Worm (Caenorhabditis elegans): ENCODE measurements around the gene pptr-1.

DNA sequence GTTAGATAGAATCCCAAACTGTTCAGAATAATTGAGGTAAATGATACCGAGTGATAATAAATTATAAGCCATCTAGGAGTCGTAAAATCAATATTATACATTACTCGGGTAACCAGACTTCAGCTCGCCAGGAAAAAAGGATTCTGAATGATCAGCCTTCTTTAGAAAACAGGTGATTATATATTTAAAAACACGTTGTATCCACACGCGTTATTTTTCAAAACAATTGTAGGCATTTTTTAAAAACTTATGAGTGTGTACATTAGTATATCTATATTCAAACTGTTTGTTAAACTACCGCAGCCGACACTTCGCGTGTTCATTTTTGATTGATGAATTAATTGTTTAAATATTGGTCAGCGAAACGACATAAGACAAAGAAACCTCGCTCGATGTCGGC lies 30.9 kb downstream of the pptr-1 start, which contains the start of gene sri-65:
- TF ChIP-seq B0310.2 (tag; optimal IDR thresholded peaks at IDR 0.05) = no peak
- no peak for TF ChIP-seq flt-1 (GFP tag; IDR thresholded peaks at IDR 0.05)
- no peak for TF ChIP-seq ama-1 (optimal IDR thresholded peaks at IDR 0.05)
- no peak for TF ChIP-seq tbx-37 (GFP tag; conservative IDR thresholded peaks at IDR 0.05)
- no peak for TF ChIP-seq pes-1 (GFP tag; IDR thresholded peaks at IDR 0.05)
- no peak for TF ChIP-seq tbx-11 (GFP tag; IDR thresholded peaks at IDR 0.05)
- TF ChIP-seq sea-1 (GFP tag; conservative IDR thresholded peaks at IDR 0.05) = no peak
- TF ChIP-seq tra-4 (tag; optimal IDR thresholded peaks at IDR 0.05) = no peak
- TF ChIP-seq hnd-1 (tag; optimal IDR thresholded peaks at IDR 0.05) = no peak
